Worm (Caenorhabditis elegans) whole organism, L4/young adult: ENCODE data around the gene nhr-17.

Experiments used
- dao-5 ChIP-seq: sonication (generic microtip); optimal IDR thresholded peaks from 2 replicates; lab custom pipeline; 2016; ENCODE audit warnings: missing genotype, missing genetic modification characterization, moderate library complexity, missing compliant biosample characterization
- him-1 ChIP-seq: sonication (generic microtip); optimal IDR thresholded peaks from 2 replicates; lab custom pipeline; 2016; ENCODE audit warnings: missing genotype, missing genetic modification reagents, missing genetic modification characterization, missing compliant biosample characterization

- TF ChIP-seq him-1 (tag; lab: Kevin White, UChicago) (no peak), dao-5 (tag; lab: Kevin White, UChicago) (no peak)
Observed at ce11 chrX:12620310-12620709, 47.3 kb downstream of the nhr-17 start.
